Fruit fly (Drosophila melanogaster) Kc167 (cell line): ENCODE results near the gene CG31875.

Source experiments
- h ChIP-seq: fragments of >200 bp; optimal IDR thresholded peaks from 3 replicates; lab custom pipeline; 2018; ENCODE audit warnings: missing external identifiers
- psq ChIP-seq: fragments of >200 bp; optimal IDR thresholded peaks from 2 replicates; lab custom pipeline; 2017; ENCODE audit warnings: missing external identifiers
- ttk ChIP-seq: sonication (Bioruptor generic); optimal IDR thresholded peaks from 2 replicates; lab custom pipeline; 2017; ENCODE audit warnings: missing external identifiers

- TF ChIP-seq h (lab: Kevin White, UChicago), result no peak
- TF ChIP-seq psq (lab: Kevin White, UChicago), result no peak
- no peak for TF ChIP-seq ttk
Observed at dm6 chr2L:10035786-10036364, 33.3 kb upstream of the CG31875 start.
